In genomic region chrV:20002194-20002593, ce11 we compare ENCODE assay signal across 5 worm cellular contexts.
A peak's percentile ranks its signal among the peaks of the same experiment; 100 is the strongest.
TF ChIP-seq lines count a peak whose summit lies in the region.

No protein-coding gene starts in this region.

TF ChIP-seq in whole organism, L4 larva, 104 proteins besides CTCF, POLR2A, EP300 and RAD21:
- no peak for TF ChIP-seq fos-1 (tag; optimal IDR thresholded peaks at IDR 0.05; lab: Kevin White, UChicago)
- TF ChIP-seq F44E2.7 (GFP tag; IDR thresholded peaks at IDR 0.05; lab: Robert Waterston, UW), result peak; percentile 65; the same call in 1 of the 2 replicates
- no peak for TF ChIP-seq daf-8 (GFP tag; IDR thresholded peaks at IDR 0.05; lab: Robert Waterston, UW)
- peak; percentile 57 for TF ChIP-seq aha-1 (tag; lab: Kevin White, UChicago)
- TF ChIP-seq set-16 (GFP tag; IDR thresholded peaks at IDR 0.05; lab: Robert Waterston, UW), result peak; percentile 36; the same call in 1 of the 2 replicates

TF ChIP-seq in whole organism, early embryonic, 17 proteins besides CTCF, POLR2A, EP300 and RAD21:
- no peak for TF ChIP-seq ceh-13 (GFP tag; optimal IDR thresholded peaks at IDR 0.05; lab: Kevin White, UChicago)
- 0 out of 2 replicates have a peak, but pooled peaks have one; percentile 41 for TF ChIP-seq scrt-1 (GFP tag; IDR thresholded peaks at IDR 0.05; lab: Robert Waterston, UW)

TF ChIP-seq in whole organism, midembryonic, 9 proteins besides CTCF, POLR2A, EP300 and RAD21:
- peak; percentile 76; the same call in 1 of the 2 replicates for TF ChIP-seq ztf-29 (GFP tag; IDR thresholded peaks at IDR 0.05; lab: Robert Waterston, UW)
- TF ChIP-seq flt-1 (GFP tag; IDR thresholded peaks at IDR 0.05; lab: Robert Waterston, UW), result no peak

TF ChIP-seq in whole organism, mixed stage, embryonic, 35 proteins besides CTCF, POLR2A, EP300 and RAD21:
- no peak for TF ChIP-seq ham-2 (GFP tag; optimal IDR thresholded peaks at IDR 0.05; lab: Kevin White, UChicago)
- TF ChIP-seq drap-1 (GFP tag; optimal IDR thresholded peaks at IDR 0.05; lab: Kevin White, UChicago), result no peak
- TF ChIP-seq sptf-1 (tag; optimal IDR thresholded peaks at IDR 0.05; lab: Kevin White, UChicago), result peak; percentile 3

TF ChIP-seq in whole organism, young adult, 124 proteins besides CTCF, POLR2A, EP300 and RAD21:
- no peak for TF ChIP-seq hlh-12 (tag; optimal IDR thresholded peaks at IDR 0.05; lab: Kevin White, UChicago)
- TF ChIP-seq F10E7.11 (tag; optimal IDR thresholded peaks at IDR 0.05; lab: Kevin White, UChicago), result no peak
- TF ChIP-seq ceh-91 (GFP tag; IDR thresholded peaks at IDR 0.05; lab: Robert Waterston, UW), result no peak
- TF ChIP-seq egrh-3 (GFP tag; IDR thresholded peaks at IDR 0.05; lab: Robert Waterston, UW), result peak; percentile 33; the same call in 1 of the 2 replicates
- TF ChIP-seq hrde-1 (tag; optimal IDR thresholded peaks at IDR 0.05; lab: Kevin White, UChicago; ENCODE audit: borderline replicate concordance), result no peak
- no peak for TF ChIP-seq dpl-1 (GFP tag; optimal IDR thresholded peaks at IDR 0.05; lab: Kevin White, UChicago)
- peak; percentile 70 for TF ChIP-seq zfh-2 (GFP tag; conservative IDR thresholded peaks at IDR 0.05; lab: Robert Waterston, UW)
- TF ChIP-seq nhr-27 (tag; optimal IDR thresholded peaks at IDR 0.05; lab: Kevin White, UChicago), result no peak
